Fruit fly (Drosophila melanogaster) whole organism, embryonic: Measurements from ENCODE around the gene CG7607.

ENCODE experiments used
- Abd-B ChIP-seq: fragments of 200-800 bp; sonication (Bioruptor generic); optimal IDR thresholded peaks from 2 replicates; lab custom pipeline; 2018; ENCODE audit warnings: missing biosample characterization, mild to moderate bottlenecking, missing genetic modification characterization, moderate library complexity
- Antp ChIP-seq: fragments of 200-800 bp; sonication (Bioruptor generic); optimal IDR thresholded peaks from 3 replicates; lab custom pipeline; 2016; ENCODE audit warnings: missing biosample characterization, missing genetic modification characterization
- Atf3 ChIP-seq: fragments of 200-800 bp; sonication (Bioruptor generic); optimal IDR thresholded peaks from 3 replicates; lab custom pipeline; 2016; ENCODE audit warnings: missing biosample characterization, missing genetic modification characterization
- Blimp-1 ChIP-seq: fragments of 200-800 bp; sonication (Bioruptor generic); optimal IDR thresholded peaks from 3 replicates; lab custom pipeline; 2018; ENCODE audit warnings: missing biosample characterization, missing genetic modification characterization, mild to moderate bottlenecking, moderate library complexity, missing genetic modification reagents
- CG10543 ChIP-seq: fragments of 200-800 bp; sonication (Bioruptor generic); optimal IDR thresholded peaks from 3 replicates; lab custom pipeline; 2017; ENCODE audit warnings: missing biosample characterization, mild to moderate bottlenecking, missing genetic modification characterization, moderate library complexity
- CG11085 ChIP-seq: fragments of 200-800 bp; sonication (Bioruptor generic); IDR thresholded peaks from 2 replicates; pipeline ENCODE4 v1.3.6; 2022; ENCODE audit warnings: missing biosample characterization, missing genetic modification characterization
- CG11093 ChIP-seq: fragments of 200-800 bp; sonication (Bioruptor generic); IDR thresholded peaks from 3 replicates; pipeline ENCODE4 v1.3.6; 2022; ENCODE audit warnings: missing biosample characterization, missing genetic modification characterization
- CG11247 ChIP-seq: fragments of 200-800 bp; sonication (Bioruptor generic); IDR thresholded peaks from 2 replicates; pipeline ENCODE4 v1.3.6; 2022; ENCODE audit warnings: missing biosample characterization, missing genetic modification characterization
- CG12104 ChIP-seq: fragments of 200-800 bp; sonication (Bioruptor generic); optimal IDR thresholded peaks from 3 replicates; lab custom pipeline; 2016; ENCODE audit warnings: missing biosample characterization, missing genetic modification characterization
- CG12942 ChIP-seq: fragments of 200-800 bp; sonication (Bioruptor generic); optimal IDR thresholded peaks from 3 replicates; lab custom pipeline; 2016; ENCODE audit warnings: missing biosample characterization, missing genetic modification characterization
- CG14014 ChIP-seq: fragments of 200-800 bp; sonication (Bioruptor generic); IDR thresholded peaks from 2 replicates; pipeline ENCODE4 v1.3.6; 2022; ENCODE audit warnings: missing biosample characterization, missing genetic modification characterization
- CG14441 ChIP-seq: fragments of 200-800 bp; sonication (Bioruptor generic); IDR thresholded peaks from 2 replicates; pipeline ENCODE4 v1.3.6; 2022; ENCODE audit warnings: missing biosample characterization, missing genetic modification characterization
- CG17385 ChIP-seq: fragments of 200-800 bp; sonication (Bioruptor generic); optimal IDR thresholded peaks from 3 replicates; lab custom pipeline; 2018; ENCODE audit warnings: missing biosample characterization, mild to moderate bottlenecking, missing genetic modification characterization
- CG7357 ChIP-seq: fragments of 200-800 bp; sonication (Bioruptor generic); IDR thresholded peaks from 3 replicates; pipeline ENCODE4 v1.3.6; 2022; ENCODE audit warnings: missing biosample characterization, missing genetic modification characterization
- CG8281 ChIP-seq: fragments of 200-800 bp; sonication (Bioruptor generic); optimal IDR thresholded peaks from 2 replicates; lab custom pipeline; 2018; ENCODE audit warnings: missing biosample characterization, mild to moderate bottlenecking, missing genetic modification characterization, moderate library complexity
- Dad ChIP-seq: fragments of 200-800 bp; sonication (Bioruptor generic); optimal IDR thresholded peaks from 3 replicates; lab custom pipeline; 2016; ENCODE audit warnings: missing biosample characterization, missing genetic modification characterization
- Dip2 ChIP-seq: fragments of 200-800 bp; sonication (Bioruptor generic); IDR thresholded peaks from 2 replicates; pipeline ENCODE4 v1.3.6; 2022; ENCODE audit warnings: missing biosample characterization, missing genetic modification characterization
- Dll ChIP-seq: fragments of 200-800 bp; sonication (Bioruptor generic); IDR thresholded peaks from 4 replicates; pipeline ENCODE4 v1.3.6; 2022; ENCODE audit warnings: missing biosample characterization, missing genetic modification characterization; ENCODE audit not compliant: partially characterized antibody
- Fer3 ChIP-seq: fragments of 200-800 bp; sonication (Bioruptor generic); optimal IDR thresholded peaks from 2 replicates; lab custom pipeline; 2018; ENCODE audit warnings: missing biosample characterization, mild to moderate bottlenecking, missing genetic modification characterization, moderate library complexity
- Hand ChIP-seq: fragments of 200-800 bp; sonication (Bioruptor generic); optimal IDR thresholded peaks from 2 replicates; lab custom pipeline; 2017; ENCODE audit warnings: mild to moderate bottlenecking, missing biosample characterization, missing genetic modification reagents, missing genetic modification characterization
- Hsf ChIP-seq: fragments of 200-800 bp; sonication (Bioruptor generic); optimal IDR thresholded peaks from 3 replicates; lab custom pipeline; 2016; ENCODE audit warnings: missing biosample characterization, missing genetic modification characterization
- Lim3 ChIP-seq: fragments of 200-800 bp; sonication (Bioruptor generic); IDR thresholded peaks from 2 replicates; pipeline ENCODE4 v1.3.6; 2022; ENCODE audit warnings: missing biosample characterization, missing genetic modification characterization
- Lpt ChIP-seq: fragments of >200 bp; optimal IDR thresholded peaks from 2 replicates; lab custom pipeline; 2018; ENCODE audit warnings: missing biosample characterization, missing genetic modification characterization
- Mad ChIP-seq: fragments of 200-800 bp; sonication (Bioruptor generic); optimal IDR thresholded peaks from 2 replicates; lab custom pipeline; 2016; ENCODE audit warnings: missing biosample characterization, missing genetic modification characterization
- Mes4 ChIP-seq: fragments of 200-800 bp; sonication (Bioruptor generic); optimal IDR thresholded peaks from 2 replicates; lab custom pipeline; 2016; ENCODE audit warnings: missing biosample characterization, missing genetic modification characterization
- NC2α ChIP-seq: fragments of 200-800 bp; sonication (Bioruptor generic); optimal IDR thresholded peaks from 2 replicates; lab custom pipeline; 2016; ENCODE audit warnings: missing biosample characterization, missing genetic modification characterization
- Nf-YB ChIP-seq: fragments of 200-800 bp; sonication (Bioruptor generic); optimal IDR thresholded peaks from 3 replicates; lab custom pipeline; 2019; ENCODE audit warnings: missing biosample characterization, mild to moderate bottlenecking, missing genetic modification characterization, moderate library complexity
- NfI ChIP-seq: fragments of 200-800 bp; sonication (Bioruptor generic); optimal IDR thresholded peaks from 3 replicates; lab custom pipeline; 2018; ENCODE audit warnings: missing biosample characterization, mild to moderate bottlenecking, missing genetic modification characterization, moderate library complexity
- Opbp ChIP-seq: fragments of 200-800 bp; sonication (Bioruptor generic); IDR thresholded peaks from 3 replicates; pipeline ENCODE4 v1.3.6; 2022; ENCODE audit warnings: missing biosample characterization, missing genetic modification characterization; ENCODE audit not compliant: partially characterized antibody
- Tbp ChIP-seq: fragments of >200 bp; optimal IDR thresholded peaks from 2 replicates; lab custom pipeline; 2018; ENCODE audit warnings: missing biosample characterization, missing genetic modification characterization
- Trl ChIP-seq, 3 experiments: fragments of >200 bp in 2 of 3; fragments of 200-800 bp in 1 of 3; sonication (Bioruptor generic) in 1 of 3; optimal IDR thresholded peaks; 2 replicates in 1 of 3; 3 replicates in 2 of 3; lab custom pipeline; 2016 to 2017; ENCODE audit warnings: missing biosample characterization in 1 of 3, missing genetic modification characterization in 1 of 3
- abd-A ChIP-seq: fragments of 200-800 bp; sonication (Bioruptor generic); optimal IDR thresholded peaks from 3 replicates; lab custom pipeline; 2019; ENCODE audit warnings: missing biosample characterization, mild to moderate bottlenecking, missing genetic modification characterization, moderate library complexity
- aop ChIP-seq: fragments of 200-800 bp; sonication (Bioruptor generic); IDR thresholded peaks from 2 replicates; pipeline ENCODE4 v1.3.6; 2022; ENCODE audit warnings: missing biosample characterization, missing genetic modification characterization
- bcd ChIP-seq: fragments of 200-800 bp; sonication (Bioruptor generic); optimal IDR thresholded peaks from 2 replicates; lab custom pipeline; 2017; ENCODE audit warnings: missing biosample characterization, mild to moderate bottlenecking, missing genetic modification characterization
- chif ChIP-seq, 2 experiments: fragments of 200-800 bp; sonication (Bioruptor generic); optimal IDR thresholded peaks; 3 replicates each; lab custom pipeline; 2016; ENCODE audit warnings: missing biosample characterization in 2 of 2, missing genetic modification characterization in 2 of 2
- danr ChIP-seq: fragments of 200-800 bp; sonication (Bioruptor generic); IDR thresholded peaks from 2 replicates; pipeline ENCODE4 v1.3.6; 2022; ENCODE audit warnings: missing biosample characterization, missing genetic modification characterization
- fd3F ChIP-seq: fragments of 200-800 bp; sonication (Bioruptor generic); optimal IDR thresholded peaks from 2 replicates; lab custom pipeline; 2018; ENCODE audit warnings: missing biosample characterization, mild to moderate bottlenecking, missing genetic modification characterization, moderate library complexity
- gcm2 ChIP-seq: fragments of 200-800 bp; sonication (Bioruptor generic); optimal IDR thresholded peaks from 2 replicates; lab custom pipeline; 2016; ENCODE audit warnings: missing biosample characterization, missing genetic modification characterization
- gem ChIP-seq: fragments of 200-800 bp; sonication (Bioruptor generic); optimal IDR thresholded peaks from 2 replicates; lab custom pipeline; 2019; ENCODE audit warnings: missing biosample characterization, mild to moderate bottlenecking, missing genetic modification characterization, moderate library complexity
- gro ChIP-seq: fragments of 200-800 bp; sonication (Bioruptor generic); optimal IDR thresholded peaks from 2 replicates; lab custom pipeline; 2016; ENCODE audit warnings: missing biosample characterization, missing genetic modification characterization
- hkb ChIP-seq, 2 experiments: fragments of 200-800 bp in 1 of 2; fragments of >200 bp in 1 of 2; sonication (Bioruptor generic) in 1 of 2; IDR thresholded peaks in 1 of 2; optimal IDR thresholded peaks in 1 of 2; 2 replicates each; pipeline versions ENCODE4 v1.3.6 to Lab custom; 2017 to 2022; ENCODE audit warnings: missing biosample characterization in 1 of 2, missing genetic modification characterization in 1 of 2
- jing ChIP-seq: fragments of 200-800 bp; sonication (Bioruptor generic); optimal IDR thresholded peaks from 2 replicates; lab custom pipeline; 2018; ENCODE audit warnings: missing biosample characterization, mild to moderate bottlenecking, missing genetic modification characterization
- lbe ChIP-seq: fragments of 200-800 bp; sonication (Bioruptor generic); optimal IDR thresholded peaks from 2 replicates; lab custom pipeline; 2016; ENCODE audit warnings: missing biosample characterization, mild to moderate bottlenecking, missing genetic modification characterization
- lola ChIP-seq, 3 experiments: fragments of >200 bp in 2 of 3; fragments of 200-800 bp in 1 of 3; sonication (Bioruptor generic) in 1 of 3; optimal IDR thresholded peaks; 2 replicates each; lab custom pipeline; 2017 to 2019; ENCODE audit warnings: missing biosample characterization in 3 of 3, missing genetic modification characterization in 3 of 3, mild to moderate bottlenecking in 1 of 3, moderate library complexity in 1 of 3
- pb ChIP-seq: fragments of 200-800 bp; sonication (Bioruptor generic); optimal IDR thresholded peaks from 3 replicates; lab custom pipeline; 2016; ENCODE audit warnings: missing biosample characterization, missing genetic modification characterization
- psq ChIP-seq: fragments of 200-800 bp; sonication (Bioruptor generic); optimal IDR thresholded peaks from 2 replicates; lab custom pipeline; 2017; ENCODE audit warnings: missing biosample characterization, missing genetic modification characterization
- ranshi ChIP-seq: fragments of 200-800 bp; sonication (Bioruptor generic); IDR thresholded peaks from 2 replicates; pipeline ENCODE4 v1.3.6; 2022; ENCODE audit warnings: missing biosample characterization, missing genetic modification characterization
- stc ChIP-seq: fragments of 200-800 bp; sonication (Bioruptor generic); IDR thresholded peaks from 2 replicates; pipeline ENCODE4 v1.3.6; 2022; ENCODE audit warnings: missing biosample characterization, missing genetic modification characterization
- vvl ChIP-seq: fragments of 200-800 bp; sonication (Bioruptor generic); IDR thresholded peaks from 2 replicates; pipeline ENCODE4 v1.3.6; 2022; ENCODE audit warnings: missing biosample characterization, missing genetic modification characterization

Gene CG7607

dm6 chr3L:11214406-11215243, 15.2 kb downstream of the CG7607 start, which contains the start of gene CG42671 (continued):
- TF ChIP-seq Dad (GFP tag; lab: Kevin White, UChicago) = no peak
- no peak for TF ChIP-seq CG14014 (GFP tag; lab: Robert Waterston, UW)
- no peak for TF ChIP-seq Lim3 (GFP tag; lab: Robert Waterston, UW)
- peak; percentile 70 to 94 for TF ChIP-seq Trl (optimal IDR thresholded peaks at IDR 0.05; lab: Kevin White, UChicago)
- no peak for TF ChIP-seq Trl (GFP tag; optimal IDR thresholded peaks at IDR 0.05; lab: Kevin White, UChicago)
- peak; percentile 30; the same call in 1 of the 4 replicates for TF ChIP-seq Dll
- TF ChIP-seq NfI (GFP tag; lab: Kevin White, UChicago) = peak; percentile 4
- TF ChIP-seq Hsf (GFP tag; lab: Kevin White, UChicago) = no peak
- TF ChIP-seq danr (GFP tag; lab: Robert Waterston, UW) = no peak
- no peak for TF ChIP-seq Mes4 (GFP tag; lab: Kevin White, UChicago)
- no peak for TF ChIP-seq fd3F (GFP tag; lab: Kevin White, UChicago)
- TF ChIP-seq Hand (GFP tag; lab: Kevin White, UChicago) = no peak
- no peak for TF ChIP-seq abd-A
- TF ChIP-seq stc (GFP tag; lab: Robert Waterston, UW) = no peak
- TF ChIP-seq gro (GFP tag; lab: Kevin White, UChicago) = no peak
- TF ChIP-seq hkb (optimal IDR thresholded peaks at IDR 0.05; lab: Kevin White, UChicago) = no peak
- no peak for TF ChIP-seq hkb (GFP tag; IDR thresholded peaks at IDR 0.05; lab: Robert Waterston, UW)
- TF ChIP-seq lola (GFP tag; optimal IDR thresholded peaks at IDR 0.05; lab: Kevin White, UChicago) = no peak
- TF ChIP-seq Mad (GFP tag; lab: Kevin White, UChicago) = no peak
- no peak for TF ChIP-seq CG11247 (GFP tag; lab: Robert Waterston, UW)
- no peak for TF ChIP-seq ranshi (GFP tag; lab: Robert Waterston, UW)
- TF ChIP-seq CG10543 (GFP tag; lab: Kevin White, UChicago) = no peak
- TF ChIP-seq Abd-B (GFP tag; lab: Kevin White, UChicago) = no peak
- no peak for TF ChIP-seq NC2α (GFP tag; lab: Kevin White, UChicago)
- TF ChIP-seq gem (tag; lab: Kevin White, UChicago) = peak; percentile 30
- no peak for TF ChIP-seq CG8281 (tag; lab: Kevin White, UChicago)
- 0 out of 2 replicates have a peak, but pooled peaks have one; percentile 7 for TF ChIP-seq vvl (GFP tag; lab: Robert Waterston, UW)
- no peak for TF ChIP-seq CG7357 (GFP tag; lab: Robert Waterston, UW)
- TF ChIP-seq psq (GFP tag; lab: Kevin White, UChicago) = no peak
- TF ChIP-seq CG17385 (GFP tag; lab: Kevin White, UChicago) = no peak
- no peak for TF ChIP-seq CG11085 (GFP tag; lab: Robert Waterston, UW)
- no peak for TF ChIP-seq Tbp (GFP tag; lab: Kevin White, UChicago)
- no peak for TF ChIP-seq gcm2 (GFP tag; lab: Kevin White, UChicago)
- no peak for TF ChIP-seq CG12104
- no peak for TF ChIP-seq Antp (GFP tag; lab: Kevin White, UChicago)
- no peak for TF ChIP-seq Atf3 (GFP tag; lab: Kevin White, UChicago)
- TF ChIP-seq lbe (GFP tag; lab: Kevin White, UChicago) = peak; percentile 49
- no peak for TF ChIP-seq CG14441 (GFP tag; lab: Robert Waterston, UW)
- no peak for TF ChIP-seq aop (GFP tag; lab: Robert Waterston, UW)
- TF ChIP-seq Fer3 = no peak
- no peak for TF ChIP-seq Dip2 (GFP tag; lab: Robert Waterston, UW)
- TF ChIP-seq jing = no peak
- no peak for TF ChIP-seq Lpt (GFP tag; lab: Kevin White, UChicago)
- no peak for TF ChIP-seq bcd (GFP tag; lab: Kevin White, UChicago)
- no peak for TF ChIP-seq chif (GFP tag; optimal IDR thresholded peaks at IDR 0.05; lab: Kevin White, UChicago)
- no peak for TF ChIP-seq Blimp-1 (GFP tag; lab: Kevin White, UChicago)
- no peak for TF ChIP-seq Nf-YB
- TF ChIP-seq CG11093 (GFP tag; lab: Robert Waterston, UW) = no peak
- no peak for TF ChIP-seq Opbp
- no peak for TF ChIP-seq pb
- no peak for TF ChIP-seq CG12942 (GFP tag; lab: Kevin White, UChicago)
